Worm (Caenorhabditis elegans): ENCODE data around the gene T15B7.15.

T15B7.15 gene

ce11 chrV:6880623-6881022, 42.2 kb upstream of the T15B7.15 start:
- peak; percentile 27 for TF ChIP-seq rnt-1 (tag; optimal IDR thresholded peaks at IDR 0.05)
- no peak for TF ChIP-seq unc-3 (GFP tag; conservative IDR thresholded peaks at IDR 0.05)
- TF ChIP-seq unc-3 (tag; optimal IDR thresholded peaks at IDR 0.05): no peak
- TF ChIP-seq hlh-6 (tag; optimal IDR thresholded peaks at IDR 0.05): peak; percentile 62
- TF ChIP-seq pag-3 (tag; optimal IDR thresholded peaks at IDR 0.05; ENCODE audit: borderline replicate concordance): no peak
- TF ChIP-seq ceh-24 (tag; optimal IDR thresholded peaks at IDR 0.05): no peak
- peak; percentile 57 for TF ChIP-seq ceh-14 (tag; optimal IDR thresholded peaks at IDR 0.05)
- no peak for TF ChIP-seq tbx-7 (tag; optimal IDR thresholded peaks at IDR 0.05)
- no peak for TF ChIP-seq zip-5 (tag; optimal IDR thresholded peaks at IDR 0.05)
- TF ChIP-seq ceh-31 (tag; optimal IDR thresholded peaks at IDR 0.05): peak; percentile 81
- no peak for TF ChIP-seq fkh-10 (GFP tag; optimal IDR thresholded peaks at IDR 0.05)
- no peak for TF ChIP-seq ceh-30 (tag; optimal IDR thresholded peaks at IDR 0.05)
- no peak for TF ChIP-seq npax-4 (tag; optimal IDR thresholded peaks at IDR 0.05)
- TF ChIP-seq unc-86 (tag; optimal IDR thresholded peaks at IDR 0.05): no peak
- peak; percentile 29 for TF ChIP-seq pat-9 (tag; optimal IDR thresholded peaks at IDR 0.05)
- TF ChIP-seq ceh-34 (tag; optimal IDR thresholded peaks at IDR 0.05): peak; percentile 43
- TF ChIP-seq ceh-18 (tag; optimal IDR thresholded peaks at IDR 0.05): peak; percentile 65
- no peak for TF ChIP-seq Y22D7AL.16 (tag; optimal IDR thresholded peaks at IDR 0.05)
- TF ChIP-seq lin-11 (tag; optimal IDR thresholded peaks at IDR 0.05): no peak
- TF ChIP-seq hlh-15 (tag; optimal IDR thresholded peaks at IDR 0.05): no peak
- TF ChIP-seq dmd-4 (tag; optimal IDR thresholded peaks at IDR 0.05; ENCODE audit: borderline replicate concordance): peak; percentile 9
- no peak for TF ChIP-seq ttx-3 (tag; optimal IDR thresholded peaks at IDR 0.05)
- TF ChIP-seq mec-3 (tag; optimal IDR thresholded peaks at IDR 0.05; ENCODE audit: borderline replicate concordance): peak; percentile 19
- no peak for TF ChIP-seq lim-6 (tag; optimal IDR thresholded peaks at IDR 0.05)
- peak; percentile 46 for TF ChIP-seq madf-2 (tag; optimal IDR thresholded peaks at IDR 0.05)
- no peak for TF ChIP-seq eyg-1 (tag; optimal IDR thresholded peaks at IDR 0.05)
- peak; percentile 28 for TF ChIP-seq ceh-2 (tag; optimal IDR thresholded peaks at IDR 0.05)
- TF ChIP-seq dve-1 (tag; optimal IDR thresholded peaks at IDR 0.05): no peak
- TF ChIP-seq tbx-2 (tag; optimal IDR thresholded peaks at IDR 0.05): peak; percentile 47
- no peak for TF ChIP-seq ama-1 (optimal IDR thresholded peaks at IDR 0.05)
- no peak for TF ChIP-seq pax-1 (tag; optimal IDR thresholded peaks at IDR 0.05)
- TF ChIP-seq pha-2 (tag; optimal IDR thresholded peaks at IDR 0.05): no peak
- peak; percentile 48 for TF ChIP-seq ceh-19 (GFP tag; optimal IDR thresholded peaks at IDR 0.05)
- peak; percentile 77 for TF ChIP-seq syd-9 (tag; optimal IDR thresholded peaks at IDR 0.05)
- peak; percentile 23 for TF ChIP-seq fax-1 (tag; optimal IDR thresholded peaks at IDR 0.05)
- TF ChIP-seq ztf-16 (tag; optimal IDR thresholded peaks at IDR 0.05): no peak
- TF ChIP-seq hlh-8 (tag; optimal IDR thresholded peaks at IDR 0.05): peak; percentile 24
- peak; percentile 38 for TF ChIP-seq nfya-1 (tag; optimal IDR thresholded peaks at IDR 0.05)
- no peak for TF ChIP-seq ceh-45 (GFP tag; IDR thresholded peaks at IDR 0.05)
- peak; percentile 8 for TF ChIP-seq F13H6.1 (tag; optimal IDR thresholded peaks at IDR 0.05)
- peak; percentile 36 for TF ChIP-seq ceh-6 (GFP tag; optimal IDR thresholded peaks at IDR 0.05)
- TF ChIP-seq odd-2 (tag; optimal IDR thresholded peaks at IDR 0.05): no peak
- no peak for TF ChIP-seq ceh-9 (tag; optimal IDR thresholded peaks at IDR 0.05)
- no peak for TF ChIP-seq ceh-22 (tag; optimal IDR thresholded peaks at IDR 0.05)
- TF ChIP-seq pros-1 (tag; optimal IDR thresholded peaks at IDR 0.05): no peak
- TF ChIP-seq hlh-13 (GFP tag; optimal IDR thresholded peaks at IDR 0.05): no peak
- no peak for TF ChIP-seq ets-4 (tag; optimal IDR thresholded peaks at IDR 0.05)
- TF ChIP-seq elt-4 (tag; optimal IDR thresholded peaks at IDR 0.05): no peak
- TF ChIP-seq pha-4 (tag; optimal IDR thresholded peaks at IDR 0.05): no peak
- no peak for TF ChIP-seq K09A11.1 (tag; optimal IDR thresholded peaks at IDR 0.05; ENCODE audit: insufficient read depth)
- TF ChIP-seq pqm-1 (tag; optimal IDR thresholded peaks at IDR 0.05): no peak
- peak; percentile 43 for TF ChIP-seq fkh-6 (tag; optimal IDR thresholded peaks at IDR 0.05)
- TF ChIP-seq C08G9.2 (tag; optimal IDR thresholded peaks at IDR 0.05): peak; percentile 51
- no peak for TF ChIP-seq hlh-30 (tag; optimal IDR thresholded peaks at IDR 0.05; ENCODE audit: insufficient read depth)

Measured in whole organism, late embryonic.